Worm (Caenorhabditis elegans) whole organism, L1 larva: ENCODE data around the gene sdz-27.
A peak's percentile ranks its signal among the peaks of the same experiment; 100 is the strongest.

ENCODE experiments used
- C16A3.4 ChIP-seq: fragments of 150-350 bp; optimal IDR thresholded peaks from 2 replicates; lab custom pipeline; 2014; ENCODE audit warnings: missing biosample characterization, missing genetic modification characterization
- F16B12.6 ChIP-seq: fragments of 150-350 bp; optimal IDR thresholded peaks from 2 replicates; lab custom pipeline; 2014; ENCODE audit warnings: missing biosample characterization, missing genetic modification characterization
- ama-1 ChIP-seq: fragments of 150-350 bp; optimal IDR thresholded peaks from 2 replicates; lab custom pipeline; 2014
- blmp-1 ChIP-seq: fragments of 150-350 bp; optimal IDR thresholded peaks from 2 replicates; lab custom pipeline; 2014; ENCODE audit warnings: missing biosample characterization, missing genetic modification characterization
- ceh-8 ChIP-seq: fragments of 200-800 bp; sonication (Bioruptor generic); optimal IDR thresholded peaks from 2 replicates; lab custom pipeline; 2018; ENCODE audit warnings: mild to moderate bottlenecking, missing genetic modification characterization, moderate library complexity, missing compliant biosample characterization
- ceh-82 ChIP-seq, 3 experiments: fragments of 150-350 bp in 1 of 3; sonication (generic microtip) in 2 of 3; optimal IDR thresholded peaks; 2 replicates each; lab custom pipeline; 2014 to 2017; ENCODE audit warnings: missing biosample characterization in 3 of 3, missing genetic modification characterization in 3 of 3
- ceh-88 ChIP-seq: fragments of 200-800 bp; sonication (Bioruptor generic); IDR thresholded peaks from 2 replicates; pipeline ENCODE4 v1.3.6; 2022; ENCODE audit warnings: missing genetic modification characterization, missing compliant biosample characterization
- efl-1 ChIP-seq, 4 experiments: fragments of 150-350 bp; optimal IDR thresholded peaks in 3 of 4; peaks in 1 of 4; 1 replicate in 1 of 4; 2 replicates in 3 of 4; lab custom pipeline; 2014; ENCODE audit warnings: missing biosample characterization in 2 of 4, missing genetic modification characterization in 2 of 4, missing genetic modification reagents in 2 of 4
- elt-2 ChIP-seq: sonication (generic microtip); optimal IDR thresholded peaks from 2 replicates; lab custom pipeline; 2016; ENCODE audit warnings: missing genetic modification characterization, mild to moderate bottlenecking, inconsistent platforms, missing compliant biosample characterization, missing genetic modification reagents
- fkh-10 ChIP-seq: sonication (generic microtip); optimal IDR thresholded peaks from 2 replicates; lab custom pipeline; 2017; ENCODE audit warnings: missing biosample characterization, missing genetic modification reagents, missing genetic modification characterization
- fkh-4 ChIP-seq: sonication (generic microtip); optimal IDR thresholded peaks from 2 replicates; lab custom pipeline; 2016; ENCODE audit warnings: missing compliant biosample characterization, missing genetic modification characterization, borderline replicate concordance
- fos-1 ChIP-seq: fragments of 150-350 bp; optimal IDR thresholded peaks from 2 replicates; lab custom pipeline; 2014; ENCODE audit warnings: missing biosample characterization, missing genetic modification characterization
- grh-1 ChIP-seq: fragments of 200-800 bp; sonication (Bioruptor generic); IDR thresholded peaks from 2 replicates; pipeline ENCODE4 v1.3.6; 2022; ENCODE audit warnings: missing genetic modification reagents, missing genetic modification characterization, missing compliant biosample characterization
- hpl-2 ChIP-seq: fragments of 150-350 bp; optimal IDR thresholded peaks from 2 replicates; lab custom pipeline; 2014; ENCODE audit warnings: missing biosample characterization, missing genetic modification reagents, missing genetic modification characterization
- irx-1 ChIP-seq: sonication (generic microtip); optimal IDR thresholded peaks from 2 replicates; lab custom pipeline; 2016; ENCODE audit warnings: missing genetic modification characterization, missing compliant biosample characterization
- isw-1 ChIP-seq: fragments of 200-800 bp; sonication (Bioruptor generic); IDR thresholded peaks from 2 replicates; pipeline ENCODE4 v1.3.6; 2022; ENCODE audit warnings: missing genetic modification characterization, missing compliant biosample characterization
- jun-1 ChIP-seq: fragments of 150-350 bp; optimal IDR thresholded peaks from 2 replicates; lab custom pipeline; 2014; ENCODE audit warnings: missing biosample characterization, missing genetic modification reagents, missing genetic modification characterization
- lin-13 ChIP-seq: fragments of 150-350 bp; optimal IDR thresholded peaks from 2 replicates; lab custom pipeline; 2014; ENCODE audit warnings: missing biosample characterization, missing genetic modification reagents, missing genetic modification characterization
- lin-14 ChIP-seq: fragments of 200-800 bp; sonication (Bioruptor generic); optimal IDR thresholded peaks from 2 replicates; lab custom pipeline; 2018; ENCODE audit warnings: mild to moderate bottlenecking, missing genetic modification characterization, moderate library complexity, missing compliant biosample characterization
- lin-15B ChIP-seq: fragments of 150-350 bp; sonication (generic microtip); optimal IDR thresholded peaks from 3 replicates; lab custom pipeline; 2014; ENCODE audit warnings: missing biosample characterization, missing genetic modification characterization
- lin-39 ChIP-seq: fragments of 150-350 bp; optimal IDR thresholded peaks from 2 replicates; lab custom pipeline; 2014; ENCODE audit warnings: missing biosample characterization, missing genetic modification reagents, missing genetic modification characterization
- lir-3 ChIP-seq: sonication (generic microtip); optimal IDR thresholded peaks from 2 replicates; lab custom pipeline; 2016; ENCODE audit warnings: mild to moderate bottlenecking, missing genetic modification characterization, moderate library complexity, missing compliant biosample characterization; ENCODE audit not compliant: poor library complexity
- lsy-2 ChIP-seq, 2 experiments: fragments of 150-350 bp; optimal IDR thresholded peaks; 2 replicates each; lab custom pipeline; 2014; ENCODE audit warnings: missing biosample characterization in 2 of 2, missing genetic modification characterization in 2 of 2
- mab-9 ChIP-seq: fragments of 200-800 bp; sonication (Bioruptor generic); IDR thresholded peaks from 2 replicates; pipeline ENCODE4 v1.3.6; 2022; ENCODE audit warnings: missing genetic modification reagents, missing genetic modification characterization, missing compliant biosample characterization
- mdl-1 ChIP-seq, 2 experiments: fragments of 150-350 bp; optimal IDR thresholded peaks; 2 replicates each; lab custom pipeline; 2014 to 2017; ENCODE audit warnings: missing biosample characterization in 2 of 2, missing genetic modification characterization in 2 of 2, inconsistent platforms in 1 of 2
- nhr-11 ChIP-seq: fragments of 150-350 bp; optimal IDR thresholded peaks from 2 replicates; lab custom pipeline; 2014; ENCODE audit warnings: missing biosample characterization, missing genetic modification characterization
- nhr-19 ChIP-seq: fragments of 200-800 bp; sonication (Bioruptor generic); conservative IDR thresholded peaks from 2 replicates; pipeline ENCODE4 v1.3.6; 2022; ENCODE audit warnings: missing genetic modification characterization, missing compliant biosample characterization
- nhr-20 ChIP-seq: sonication (generic microtip); optimal IDR thresholded peaks from 2 replicates; lab custom pipeline; 2016; ENCODE audit warnings: mild to moderate bottlenecking, missing genetic modification characterization, missing compliant biosample characterization
- nhr-71 ChIP-seq: sonication (generic microtip); optimal IDR thresholded peaks from 2 replicates; lab custom pipeline; 2016; ENCODE audit warnings: mild to moderate bottlenecking, missing genetic modification characterization, moderate library complexity, missing compliant biosample characterization
- nhr-77 ChIP-seq: fragments of 150-350 bp; optimal IDR thresholded peaks from 2 replicates; lab custom pipeline; 2014; ENCODE audit warnings: missing biosample characterization, missing genetic modification characterization
- nhr-85 ChIP-seq: sonication (generic microtip); peaks from one replicate; lab custom pipeline; 2016; ENCODE audit warnings: missing genetic modification characterization, inconsistent platforms, missing compliant biosample characterization
- pax-3 ChIP-seq: fragments of 200-800 bp; sonication (Bioruptor generic); optimal IDR thresholded peaks from 2 replicates; lab custom pipeline; 2018; ENCODE audit warnings: mild to moderate bottlenecking, missing genetic modification characterization, moderate library complexity, missing compliant biosample characterization
- rnt-1 ChIP-seq: sonication (generic microtip); optimal IDR thresholded peaks from 2 replicates; lab custom pipeline; 2016; ENCODE audit warnings: mild to moderate bottlenecking, missing genetic modification characterization, moderate library complexity, missing compliant biosample characterization
- skn-1 ChIP-seq: fragments of 150-350 bp; optimal IDR thresholded peaks from 2 replicates; lab custom pipeline; 2014; ENCODE audit warnings: missing biosample characterization, missing genetic modification characterization
- snu-23 ChIP-seq: sonication (generic microtip); optimal IDR thresholded peaks from 2 replicates; lab custom pipeline; 2016; ENCODE audit warnings: missing genetic modification characterization, missing compliant biosample characterization
- sox-4 ChIP-seq: sonication (generic microtip); optimal IDR thresholded peaks from 2 replicates; lab custom pipeline; 2016; ENCODE audit warnings: missing genetic modification characterization, missing compliant biosample characterization
- swsn-7 ChIP-seq: sonication (generic microtip); optimal IDR thresholded peaks from 2 replicates; lab custom pipeline; 2016; ENCODE audit warnings: missing genetic modification characterization, missing compliant biosample characterization
- tbx-2 ChIP-seq: sonication (generic microtip); optimal IDR thresholded peaks from 2 replicates; lab custom pipeline; 2016; ENCODE audit warnings: missing genetic modification characterization, missing compliant biosample characterization
- unc-130 ChIP-seq: fragments of 150-350 bp; optimal IDR thresholded peaks from 2 replicates; lab custom pipeline; 2017; ENCODE audit warnings: missing biosample characterization, missing genetic modification characterization, inconsistent platforms
- unc-86 ChIP-seq: sonication (generic microtip); optimal IDR thresholded peaks from 2 replicates; lab custom pipeline; 2016; ENCODE audit warnings: missing genetic modification characterization, missing compliant biosample characterization
- unc-98 ChIP-seq: fragments of 200-800 bp; sonication (Bioruptor generic); IDR thresholded peaks from 2 replicates; pipeline ENCODE4 v1.3.6; 2022; ENCODE audit warnings: missing genetic modification characterization, missing compliant biosample characterization
- xbp-1 ChIP-seq: sonication (generic microtip); optimal IDR thresholded peaks from 2 replicates; lab custom pipeline; 2016; ENCODE audit warnings: missing genetic modification characterization, missing compliant biosample characterization
- zag-1 ChIP-seq: fragments of 150-350 bp; optimal IDR thresholded peaks from 2 replicates; lab custom pipeline; 2014; ENCODE audit warnings: missing biosample characterization, missing genetic modification characterization
- zip-4 ChIP-seq: fragments of 200-800 bp; sonication (Bioruptor generic); optimal IDR thresholded peaks from 2 replicates; lab custom pipeline; 2018; ENCODE audit warnings: mild to moderate bottlenecking, missing genetic modification characterization, moderate library complexity, missing compliant biosample characterization

Gene sdz-27

ce11 chrIV:11179123-11179740 lies 7.6 kb upstream of the sdz-27 start, which contains the start of gene cpt-2 (continued):
- TF ChIP-seq isw-1 (GFP tag; lab: Robert Waterston, UW) (peak; percentile 92), ceh-82 (tag; optimal IDR thresholded peaks at IDR 0.05; lab: Kevin White, UChicago) (peak; percentile 77 to 93 (median 89)), irx-1 (tag; lab: Kevin White, UChicago) (peak; percentile 87), fkh-10 (GFP tag; lab: Kevin White, UChicago) (peak; percentile 75), pax-3 (tag; lab: Kevin White, UChicago) (peak; percentile 72), nhr-85 (tag; lab: Kevin White, UChicago) (peak; percentile 88), F16B12.6 (peak; percentile 53), elt-2 (tag; lab: Kevin White, UChicago) (peak; percentile 88), zag-1 (tag; lab: Kevin White, UChicago) (peak; percentile 80), lin-13 (GFP tag; lab: Kevin White, UChicago) (peak; percentile 84), lin-14 (GFP tag; lab: Kevin White, UChicago) (peak; percentile 85), nhr-77 (peak; percentile 66), unc-130 (tag; lab: Kevin White, UChicago) (peak; percentile 94), grh-1 (GFP tag; lab: Robert Waterston, UW) (peak; percentile 89), lsy-2 (tag; optimal IDR thresholded peaks at IDR 0.05; lab: Kevin White, UChicago) (peak; percentile 90 to 93), efl-1 (optimal IDR thresholded peaks at IDR 0.05; lab: Kevin White, UChicago) (peak; percentile 81 to 86), efl-1 (GFP tag; optimal IDR thresholded peaks at IDR 0.05 in 1 of 2; lab: Kevin White, UChicago) (peak; percentile 80 to 98), nhr-11 (tag; lab: Kevin White, UChicago) (peak; percentile 83), nhr-71 (peak; percentile 94), ceh-8 (GFP tag; lab: Kevin White, UChicago) (peak; percentile 91), xbp-1 (tag; lab: Kevin White, UChicago) (peak; percentile 91), sox-4 (tag; lab: Kevin White, UChicago) (peak; percentile 75), fkh-4 (tag; lab: Kevin White, UChicago) (peak; percentile 49), mdl-1 (tag; optimal IDR thresholded peaks at IDR 0.05; lab: Kevin White, UChicago) (peak in 1 of 2 experiments; percentile 86), snu-23 (peak; percentile 93), mab-9 (peak; percentile 89), nhr-20 (tag; lab: Kevin White, UChicago) (peak; percentile 92), hpl-2 (peak; percentile 66), swsn-7 (peak; percentile 91), lin-39 (peak; percentile 86), ama-1 (lab: Kevin White, UChicago) (peak; percentile 37), blmp-1 (tag; lab: Kevin White, UChicago) (peak; percentile 56), skn-1 (tag; lab: Kevin White, UChicago) (peak; percentile 76), nhr-19 (peak; percentile 95), jun-1 (tag; lab: Kevin White, UChicago) (peak; percentile 85), C16A3.4 (peak; percentile 74), lir-3 (peak; percentile 81), fos-1 (tag; lab: Kevin White, UChicago) (peak; percentile 77), lin-15B (tag; lab: Kevin White, UChicago) (peak; percentile 81), zip-4 (GFP tag; lab: Kevin White, UChicago) (peak; percentile 49), ceh-88 (GFP tag; lab: Robert Waterston, UW) (peak; percentile 78), unc-86 (tag; lab: Kevin White, UChicago) (peak; percentile 85), rnt-1 (tag; lab: Kevin White, UChicago) (peak; percentile 93), unc-98 (GFP tag; lab: Robert Waterston, UW) (peak; percentile 76), tbx-2 (tag; lab: Kevin White, UChicago) (peak; percentile 91)
